Fruit fly (Drosophila melanogaster): ENCODE measurements around the gene NTPase.

Gene NTPase

dm6 chr2L:2878859-2879258, 6.8 kb downstream of the NTPase start, which contains the start of gene RabGGTb:
Gene RabGGTb (plus strand): TSS chr2L:2879112.
- no peak for TF ChIP-seq CTCF (optimal IDR thresholded peaks at IDR 0.05)
- no peak for TF ChIP-seq CG8478 (optimal IDR thresholded peaks at IDR 0.05)

- TF ChIP-seq CTCF (optimal IDR thresholded peaks at IDR 0.05) (no peak), CG8478 (optimal IDR thresholded peaks at IDR 0.05) (no peak)
Observed at dm6 chr2L:2878188-2878587, 7.5 kb downstream of the NTPase start, which contains the start of the genes Prx6a and Sbat. Gene Prx6a (minus strand): TSS chr2L:2878232. Gene Sbat (plus strand): TSS chr2L:2878344.

- no peak for TF ChIP-seq CG8478 (optimal IDR thresholded peaks at IDR 0.05)
- TF ChIP-seq CTCF (optimal IDR thresholded peaks at IDR 0.05): no peak
Observed at dm6 chr2L:2874542-2875194, 11.0 kb downstream of the NTPase start, which contains the start of gene CG8814. Gene CG8814 (plus strand): TSS chr2L:2874890.

- no peak for TF ChIP-seq CTCF (optimal IDR thresholded peaks at IDR 0.05)
- TF ChIP-seq CG8478 (optimal IDR thresholded peaks at IDR 0.05): no peak
Observed at dm6 chr2L:2874185-2874541, 11.5 kb downstream of the NTPase start, which contains the start of gene Ifrd1. Gene Ifrd1 (minus strand): TSS chr2L:2874489.

- no peak for TF ChIP-seq CTCF (optimal IDR thresholded peaks at IDR 0.05)
- no peak for TF ChIP-seq CG8478 (optimal IDR thresholded peaks at IDR 0.05)
Observed at dm6 chr2L:2873729-2874127, 11.9 kb downstream of the NTPase start.

dm6 chr2L:2872968-2873728, 12.5 kb downstream of the NTPase start:
- TF ChIP-seq CTCF (optimal IDR thresholded peaks at IDR 0.05) (no peak), CG8478 (optimal IDR thresholded peaks at IDR 0.05) (no peak)

- TF ChIP-seq CTCF (optimal IDR thresholded peaks at IDR 0.05) (no peak), CG8478 (optimal IDR thresholded peaks at IDR 0.05) (no peak)
Observed at dm6 chr2L:2872309-2872932, 13.2 kb downstream of the NTPase start.

- TF ChIP-seq CG8478 (optimal IDR thresholded peaks at IDR 0.05) (no peak), CTCF (optimal IDR thresholded peaks at IDR 0.05) (no peak)
Observed at dm6 chr2L:2869008-2869702, 16.5 kb downstream of the NTPase start, which contains the start of gene CG8813. Gene CG8813 (plus strand): TSS chr2L:2869652.

- no peak for TF ChIP-seq CG8478 (optimal IDR thresholded peaks at IDR 0.05)
- TF ChIP-seq CTCF (optimal IDR thresholded peaks at IDR 0.05): no peak
Observed at dm6 chr2L:2865560-2866309, 19.9 kb downstream of the NTPase start.

- TF ChIP-seq CG8478 (optimal IDR thresholded peaks at IDR 0.05): no peak
- no peak for TF ChIP-seq CTCF (optimal IDR thresholded peaks at IDR 0.05)
Observed at dm6 chr2L:2864601-2865000, 21.0 kb downstream of the NTPase start.

dm6 chr2L:2862621-2862962, 23.1 kb downstream of the NTPase start:
- TF ChIP-seq CG8478 (optimal IDR thresholded peaks at IDR 0.05) (no peak), CTCF (optimal IDR thresholded peaks at IDR 0.05) (no peak)

- no peak for TF ChIP-seq CG8478 (optimal IDR thresholded peaks at IDR 0.05)
- no peak for TF ChIP-seq CTCF (optimal IDR thresholded peaks at IDR 0.05)
Observed at dm6 chr2L:2861885-2862620, 23.6 kb downstream of the NTPase start.

- no peak for TF ChIP-seq CG8478 (optimal IDR thresholded peaks at IDR 0.05)
- no peak for TF ChIP-seq CTCF (optimal IDR thresholded peaks at IDR 0.05)
Observed at dm6 chr2L:2861140-2861884, 24.3 kb downstream of the NTPase start.

Data from S2 (cell line).